Worm (Caenorhabditis elegans) whole organism, midembryonic: Measurements from ENCODE around the gene T24C2.5.

ENCODE experiments used
- T22C8.4 ChIP-seq: fragments of 200-800 bp; sonication (Bioruptor generic); IDR thresholded peaks from 2 replicates; pipeline ENCODE4 v1.3.6; 2022; ENCODE audit warnings: missing genetic modification characterization, missing compliant biosample characterization
- cog-1 ChIP-seq: sonication (generic microtip); optimal IDR thresholded peaks from 2 replicates; lab custom pipeline; 2016; ENCODE audit warnings: missing genetic modification characterization, missing compliant biosample characterization
- flt-1 ChIP-seq: fragments of 200-800 bp; sonication (Bioruptor generic); IDR thresholded peaks from 2 replicates; pipeline ENCODE4 v1.3.6; 2022; ENCODE audit warnings: missing genetic modification characterization, missing compliant biosample characterization
- klf-2 ChIP-seq: fragments of 200-800 bp; sonication (Bioruptor generic); conservative IDR thresholded peaks from 2 replicates; pipeline ENCODE4 v1.3.6; 2022; ENCODE audit warnings: missing genetic modification reagents, missing genetic modification characterization, missing compliant biosample characterization
- med-1 ChIP-seq: sonication (generic microtip); optimal IDR thresholded peaks from 2 replicates; lab custom pipeline; 2017; ENCODE audit warnings: missing genetic modification characterization, mild to moderate bottlenecking, missing compliant biosample characterization, antibody characterized with exemption, missing genetic modification reagents; ENCODE audit not compliant: insufficient read depth
- ref-1 ChIP-seq: fragments of 200-800 bp; sonication (Bioruptor generic); conservative IDR thresholded peaks from 2 replicates; pipeline ENCODE4 v1.3.6; 2022; ENCODE audit warnings: missing genetic modification reagents, missing genetic modification characterization, missing compliant biosample characterization
- tab-1 ChIP-seq: fragments of 200-800 bp; sonication (Bioruptor generic); IDR thresholded peaks from 2 replicates; pipeline ENCODE4 v1.3.6; 2022; ENCODE audit warnings: missing genetic modification characterization, missing compliant biosample characterization
- ztf-23 ChIP-seq: fragments of 200-800 bp; sonication (Bioruptor generic); IDR thresholded peaks from 2 replicates; pipeline ENCODE4 v1.3.6; 2022; ENCODE audit warnings: missing genetic modification reagents, missing genetic modification characterization, missing compliant biosample characterization
- ztf-29 ChIP-seq: fragments of 200-800 bp; sonication (Bioruptor generic); IDR thresholded peaks from 2 replicates; pipeline ENCODE4 v1.3.6; 2022; ENCODE audit warnings: missing genetic modification reagents, missing genetic modification characterization, missing compliant biosample characterization

The T24C2.5 gene

DNA sequence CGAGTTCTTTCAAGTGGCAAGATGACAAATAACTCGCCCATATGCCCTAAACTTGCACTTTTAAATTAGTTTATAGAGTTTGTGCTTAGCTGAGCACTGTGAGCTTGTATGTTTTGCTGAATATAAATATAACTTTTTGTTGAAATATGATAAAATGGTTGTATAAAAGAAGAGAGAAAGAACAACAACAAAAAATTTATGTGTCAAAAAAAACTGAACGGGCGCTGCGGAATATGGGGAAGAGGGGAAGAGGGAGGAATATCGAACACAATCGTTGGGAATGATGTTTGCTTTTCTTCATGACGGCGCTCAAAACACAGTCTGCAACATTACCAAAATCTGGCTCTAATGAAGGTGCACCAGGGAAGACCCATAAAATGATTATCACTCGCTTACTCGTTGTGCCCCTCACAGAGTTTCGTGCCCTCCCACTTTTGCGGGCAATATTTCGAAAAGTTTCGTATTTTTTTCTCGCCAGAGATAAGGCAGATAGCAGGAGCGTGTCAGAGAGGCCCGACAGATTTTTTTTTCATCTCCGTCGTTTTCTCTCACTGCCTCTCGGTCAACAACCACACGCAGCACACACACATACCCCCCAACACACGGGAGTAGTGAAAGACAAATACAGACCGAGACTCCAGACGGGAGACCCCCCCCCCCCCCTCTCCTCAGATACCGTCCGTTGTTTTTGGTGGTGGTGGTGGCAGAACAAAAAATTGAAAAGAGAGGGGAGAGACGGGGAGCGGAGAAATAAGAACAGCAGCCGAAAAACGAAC, 28.5 kb upstream of the T24C2.5 start:
- TF ChIP-seq T22C8.4 (GFP tag; lab: Robert Waterston, UW) (no peak), flt-1 (GFP tag; lab: Robert Waterston, UW) (peak; percentile 18; the same call in 1 of the 2 replicates)

DNA sequence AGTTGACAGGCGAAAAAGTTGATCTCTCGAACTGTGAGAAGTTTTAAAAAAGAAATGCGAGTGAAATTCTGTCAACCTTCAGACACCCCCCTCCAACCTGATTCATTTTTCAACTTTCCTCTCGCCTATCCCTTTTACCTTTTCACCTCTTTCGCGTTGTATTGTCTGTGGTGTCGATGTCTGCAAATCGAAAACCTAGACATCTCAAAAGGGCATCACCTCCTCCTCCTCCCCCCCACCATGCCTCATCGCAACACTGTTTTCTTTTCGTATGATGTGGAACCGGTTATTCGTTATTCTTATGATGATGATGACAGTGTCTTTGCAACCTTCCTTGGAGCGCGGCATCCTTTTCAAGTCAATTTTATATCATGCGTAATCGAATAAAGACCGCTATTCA, 26.2 kb upstream of the T24C2.5 start:
- TF ChIP-seq cog-1 (tag; lab: Kevin White, UChicago) (no peak), ztf-23 (no peak), flt-1 (GFP tag; lab: Robert Waterston, UW) (no peak), ref-1 (GFP tag; lab: Robert Waterston, UW) (no peak), ztf-29 (GFP tag; lab: Robert Waterston, UW) (no peak), med-1 (GFP tag; lab: Kevin White, UChicago) (no peak), klf-2 (GFP tag; lab: Robert Waterston, UW) (no peak), tab-1 (GFP tag; lab: Robert Waterston, UW) (no peak), T22C8.4 (GFP tag; lab: Robert Waterston, UW) (no peak)

DNA sequence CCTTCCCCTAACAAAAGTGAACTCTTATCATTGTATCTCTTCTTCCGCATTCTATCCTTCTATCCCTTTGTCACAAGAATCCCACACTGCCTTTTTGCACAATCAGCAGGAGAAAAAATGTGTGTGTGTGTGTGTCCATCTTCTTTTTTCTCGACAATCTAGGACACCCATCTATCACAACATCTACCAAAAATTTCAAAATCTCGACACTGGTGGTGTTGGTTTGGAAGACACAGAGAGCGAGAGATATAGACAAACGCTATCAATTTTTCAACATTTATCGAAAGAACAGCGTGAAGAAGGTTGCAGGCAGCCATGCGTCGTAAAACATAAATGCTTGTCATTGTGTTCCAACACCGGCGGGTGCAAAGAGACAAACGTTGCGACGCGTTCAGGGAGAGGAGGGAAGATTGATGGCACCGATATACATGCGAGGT, 25.4 kb upstream of the T24C2.5 start:
- TF ChIP-seq T22C8.4 (GFP tag; lab: Robert Waterston, UW) (no peak), klf-2 (GFP tag; lab: Robert Waterston, UW) (no peak), flt-1 (GFP tag; lab: Robert Waterston, UW) (no peak), ztf-23 (no peak), ztf-29 (GFP tag; lab: Robert Waterston, UW) (no peak)

DNA sequence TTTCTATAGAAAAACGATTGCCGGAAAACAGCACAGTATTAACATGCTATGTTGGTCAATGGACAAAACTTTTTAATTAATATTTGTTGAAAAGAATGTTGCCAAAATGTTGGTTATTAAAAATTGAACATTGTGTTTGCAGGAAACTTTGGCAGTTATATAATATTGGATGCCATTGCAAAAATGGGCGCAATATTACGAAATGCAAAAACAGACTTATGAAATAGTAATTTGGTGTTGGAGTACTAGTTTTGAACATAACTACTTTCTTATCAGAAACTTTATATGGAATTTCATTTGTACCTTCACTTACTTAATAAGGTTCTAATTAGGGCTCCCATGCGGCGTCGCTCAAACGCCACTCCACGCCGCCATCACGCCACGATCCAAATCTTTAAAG, 23.9 kb upstream of the T24C2.5 start:
- no peak for TF ChIP-seq tab-1 (GFP tag; lab: Robert Waterston, UW)
- no peak for TF ChIP-seq klf-2 (GFP tag; lab: Robert Waterston, UW)
- no peak for TF ChIP-seq ztf-23
- TF ChIP-seq med-1 (GFP tag; lab: Kevin White, UChicago): no peak
- TF ChIP-seq ref-1 (GFP tag; lab: Robert Waterston, UW): no peak
- TF ChIP-seq cog-1 (tag; lab: Kevin White, UChicago): no peak
- TF ChIP-seq T22C8.4 (GFP tag; lab: Robert Waterston, UW): no peak
- no peak for TF ChIP-seq ztf-29 (GFP tag; lab: Robert Waterston, UW)
- no peak for TF ChIP-seq flt-1 (GFP tag; lab: Robert Waterston, UW)

DNA sequence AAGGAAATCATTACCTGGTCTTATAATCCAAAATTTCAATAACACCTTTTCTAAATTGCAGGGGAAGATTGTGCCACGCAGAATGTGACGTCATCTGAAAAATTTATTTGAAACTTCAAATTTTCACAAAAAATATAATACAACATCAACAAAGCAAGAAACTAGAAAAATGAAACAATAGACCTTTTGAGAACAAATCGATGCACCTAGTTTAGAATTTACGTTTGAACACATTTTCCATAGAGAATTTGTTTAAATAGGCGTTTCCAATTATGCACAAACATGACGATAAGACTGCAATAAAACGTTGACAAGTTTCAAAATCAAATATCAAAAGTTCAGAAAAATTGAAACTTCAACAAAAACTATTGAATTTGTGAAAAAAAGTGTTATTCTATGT, 21.4 kb upstream of the T24C2.5 start, which contains the start of gene fbxa-141:
TSS of gene fbxa-141 (minus strand) at position 101 of the 400 bp plus-strand sequence.
- TF ChIP-seq ztf-29 (GFP tag; lab: Robert Waterston, UW) (no peak), flt-1 (GFP tag; lab: Robert Waterston, UW) (no peak), ztf-23 (no peak)

DNA sequence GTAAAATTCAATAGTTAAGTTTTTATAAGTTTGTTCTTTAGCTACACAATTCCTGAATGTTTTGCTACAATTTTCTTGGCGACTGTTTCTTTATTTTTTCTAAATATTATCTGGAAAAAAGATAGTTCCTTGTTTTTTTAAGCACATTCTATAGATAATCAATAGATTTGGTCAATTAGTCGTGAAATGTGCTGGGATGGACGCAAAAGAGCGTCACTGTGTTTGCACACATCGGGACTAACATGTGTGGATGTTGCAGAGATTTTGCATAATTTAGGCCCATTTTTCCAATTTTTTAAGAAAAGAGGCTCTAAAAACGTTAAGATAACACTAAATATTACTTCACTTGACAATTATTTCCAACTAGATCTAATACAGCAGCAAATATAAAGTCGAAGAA, 20.8 kb upstream of the T24C2.5 start:
- no peak for TF ChIP-seq ref-1 (GFP tag; lab: Robert Waterston, UW)
- peak; percentile 54; the same call in 1 of the 2 replicates for TF ChIP-seq T22C8.4 (GFP tag; lab: Robert Waterston, UW)

DNA sequence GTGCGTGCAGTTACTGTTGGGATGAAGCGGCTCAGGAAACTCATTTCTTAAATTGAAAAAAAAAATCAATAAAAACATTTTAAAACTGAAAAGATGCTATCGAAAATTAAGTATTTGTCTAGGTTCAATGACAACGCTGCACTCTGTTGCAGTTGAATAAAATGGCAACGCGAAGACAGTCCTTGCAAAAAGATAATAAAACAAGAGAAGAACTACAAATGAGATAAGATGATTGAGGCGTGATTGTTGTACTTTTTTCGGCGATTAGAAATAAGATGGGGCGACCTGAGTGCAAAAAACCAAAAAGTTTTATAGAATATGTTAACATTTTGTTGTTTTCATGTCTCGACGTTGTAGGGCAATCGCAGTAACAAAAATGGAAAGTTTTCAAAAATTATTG, 19.2 kb upstream of the T24C2.5 start, which contains the start of gene gcsh-1:
TSS of gene gcsh-1 (minus strand) at position 46 of the 400 bp plus-strand sequence.
- TF ChIP-seq ztf-29 (GFP tag; lab: Robert Waterston, UW) (no peak), flt-1 (GFP tag; lab: Robert Waterston, UW) (no peak), tab-1 (GFP tag; lab: Robert Waterston, UW) (no peak), ref-1 (GFP tag; lab: Robert Waterston, UW) (no peak), med-1 (GFP tag; lab: Kevin White, UChicago) (no peak), cog-1 (tag; lab: Kevin White, UChicago) (no peak), T22C8.4 (GFP tag; lab: Robert Waterston, UW) (no peak), ztf-23 (no peak), klf-2 (GFP tag; lab: Robert Waterston, UW) (no peak)

DNA sequence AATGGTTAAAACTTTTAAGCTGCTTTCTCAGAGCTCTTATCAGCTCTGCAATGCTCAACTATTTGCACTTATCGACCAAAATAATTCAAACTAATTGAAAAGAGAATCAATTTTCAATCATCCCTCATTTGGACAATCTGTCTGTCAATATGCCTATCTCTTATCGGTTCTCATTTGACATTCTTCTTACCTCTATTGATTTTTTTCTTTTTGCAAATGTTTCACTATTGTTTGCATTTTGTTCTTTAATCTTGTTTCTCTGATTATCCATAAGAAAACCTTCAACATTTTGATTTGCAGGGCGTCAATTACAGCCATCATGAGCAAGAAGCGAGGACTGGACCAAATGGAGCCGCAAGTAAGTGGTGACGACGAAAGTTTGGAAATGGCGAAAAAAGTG, 17.7 kb upstream of the T24C2.5 start, which contains the start of gene D1025.10:
TSS of gene D1025.10 (plus strand) at position 301 of the 400 bp plus-strand sequence.
- no peak for TF ChIP-seq T22C8.4 (GFP tag; lab: Robert Waterston, UW)
- no peak for TF ChIP-seq med-1 (GFP tag; lab: Kevin White, UChicago)
- no peak for TF ChIP-seq ztf-23
- no peak for TF ChIP-seq flt-1 (GFP tag; lab: Robert Waterston, UW)
- no peak for TF ChIP-seq cog-1 (tag; lab: Kevin White, UChicago)
- TF ChIP-seq ztf-29 (GFP tag; lab: Robert Waterston, UW): no peak
- TF ChIP-seq tab-1 (GFP tag; lab: Robert Waterston, UW): no peak
- no peak for TF ChIP-seq ref-1 (GFP tag; lab: Robert Waterston, UW)
- TF ChIP-seq klf-2 (GFP tag; lab: Robert Waterston, UW): no peak

DNA sequence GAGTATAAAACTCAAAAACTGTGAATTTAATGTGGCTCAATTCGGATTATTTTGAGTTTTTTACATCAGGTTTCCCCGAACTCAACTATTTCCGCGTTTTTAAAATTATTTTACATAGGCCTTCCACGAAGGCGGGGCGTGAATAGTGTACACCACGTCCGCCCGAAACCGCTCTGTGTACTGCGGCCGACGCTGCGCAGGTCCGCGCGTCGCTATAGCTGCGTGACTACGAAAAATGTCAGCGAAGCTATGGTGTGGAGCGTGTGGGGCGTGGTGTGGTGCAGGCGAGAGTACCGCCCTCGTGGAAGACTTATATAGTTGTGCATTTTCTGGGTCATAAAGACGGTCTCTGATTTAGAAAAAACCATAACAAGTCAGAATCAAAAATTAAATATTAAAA, 16.4 kb upstream of the T24C2.5 start:
- TF ChIP-seq flt-1 (GFP tag; lab: Robert Waterston, UW) (no peak), ztf-23 (no peak), T22C8.4 (GFP tag; lab: Robert Waterston, UW) (no peak), med-1 (GFP tag; lab: Kevin White, UChicago) (no peak), klf-2 (GFP tag; lab: Robert Waterston, UW) (no peak), cog-1 (tag; lab: Kevin White, UChicago) (no peak)

DNA sequence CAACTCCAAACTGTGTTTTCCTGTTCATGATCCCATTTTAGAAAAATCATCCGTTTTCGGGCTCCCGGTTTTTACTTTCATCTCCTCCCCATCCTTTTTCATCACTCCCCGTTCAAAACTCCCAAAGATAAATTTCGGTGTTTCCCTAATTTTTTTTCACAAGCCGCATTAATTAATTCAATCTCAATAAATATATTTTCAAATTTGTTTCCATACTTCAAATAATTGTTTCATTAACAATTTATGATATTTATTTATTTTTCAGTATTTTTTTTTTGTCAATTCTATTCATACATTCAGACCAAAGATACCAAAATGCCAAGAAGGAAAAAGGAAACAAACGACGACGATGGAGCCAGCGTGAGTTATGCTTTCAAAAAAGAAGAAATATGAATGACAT, 13.8 kb upstream of the T24C2.5 start, which contains the start of gene D1025.1:
TSS of gene D1025.1 (plus strand) at position 301 of the 400 bp plus-strand sequence.
- no peak for TF ChIP-seq med-1 (GFP tag; lab: Kevin White, UChicago)
- TF ChIP-seq tab-1 (GFP tag; lab: Robert Waterston, UW): no peak
- TF ChIP-seq T22C8.4 (GFP tag; lab: Robert Waterston, UW): no peak
- no peak for TF ChIP-seq klf-2 (GFP tag; lab: Robert Waterston, UW)
- TF ChIP-seq flt-1 (GFP tag; lab: Robert Waterston, UW): no peak
- no peak for TF ChIP-seq ref-1 (GFP tag; lab: Robert Waterston, UW)
- no peak for TF ChIP-seq ztf-23
- TF ChIP-seq ztf-29 (GFP tag; lab: Robert Waterston, UW): no peak
- no peak for TF ChIP-seq cog-1 (tag; lab: Kevin White, UChicago)
